Fruit fly (Drosophila melanogaster): ENCODE data around the gene Rpt3.

The Rpt3 gene

dm6 chrX:11081242-11081641 lies 43.7 kb upstream of the Rpt3 start (continued):
- no peak for TF ChIP-seq bbx (GFP tag; IDR thresholded peaks at IDR 0.05; ENCODE audit: partially characterized antibody)
- TF ChIP-seq Usf (GFP tag; optimal IDR thresholded peaks at IDR 0.05) = no peak
- no peak for TF ChIP-seq Optix (GFP tag; IDR thresholded peaks at IDR 0.05)
- TF ChIP-seq odd (GFP tag; optimal IDR thresholded peaks at IDR 0.05) = no peak
- TF ChIP-seq CG15073 (GFP tag; optimal IDR thresholded peaks at IDR 0.05) = no peak
- no peak for TF ChIP-seq Hey (tag; optimal IDR thresholded peaks at IDR 0.05)
- peak; percentile 36; the same call in 1 of the 2 replicates for TF ChIP-seq danr (GFP tag; IDR thresholded peaks at IDR 0.05)
- no peak for TF ChIP-seq rib (GFP tag; IDR thresholded peaks at IDR 0.05)
- peak; percentile 69 for TF ChIP-seq Meics (GFP tag; optimal IDR thresholded peaks at IDR 0.05)
- TF ChIP-seq CG11695 (GFP tag; IDR thresholded peaks at IDR 0.05) = peak; percentile 69; the same call in 1 of the 3 replicates
- TF ChIP-seq bcd (GFP tag; optimal IDR thresholded peaks at IDR 0.05) = peak; percentile 61
- 0 out of 4 replicates have a peak, but pooled peaks have one; percentile 10 for TF ChIP-seq Gug (GFP tag; IDR thresholded peaks at IDR 0.05)
- no peak for TF ChIP-seq CG8765 (GFP tag; IDR thresholded peaks at IDR 0.05)
- no peak for TF ChIP-seq CG14050 (GFP tag; IDR thresholded peaks at IDR 0.05)
- TF ChIP-seq CG6813 (GFP tag; optimal IDR thresholded peaks at IDR 0.05) = peak; percentile 50
- TF ChIP-seq BEAF-32 (GFP tag; optimal IDR thresholded peaks at IDR 0.05) = no peak
- no peak for TF ChIP-seq croc (GFP tag; conservative IDR thresholded peaks at IDR 0.05)
- no peak for TF ChIP-seq slp2 (GFP tag; optimal IDR thresholded peaks at IDR 0.05)
- TF ChIP-seq CG18764 (GFP tag; optimal IDR thresholded peaks at IDR 0.05) = no peak
- TF ChIP-seq CG18011 (GFP tag; optimal IDR thresholded peaks at IDR 0.05) = no peak
- no peak; the same call in 1 of the 2 replicates for TF ChIP-seq Rfx (GFP tag; IDR thresholded peaks at IDR 0.05)
- TF ChIP-seq CG2875 (GFP tag; optimal IDR thresholded peaks at IDR 0.05) = no peak
- no peak for TF ChIP-seq CG1647 (GFP tag; optimal IDR thresholded peaks at IDR 0.05)
- peak; percentile 64 for TF ChIP-seq row (GFP tag; IDR thresholded peaks at IDR 0.05)
- TF ChIP-seq nerfin-2 (GFP tag; IDR thresholded peaks at IDR 0.05; ENCODE audit: partially characterized antibody) = no peak
- no peak for TF ChIP-seq Ets97D (GFP tag; optimal IDR thresholded peaks at IDR 0.05)
- no peak for TF ChIP-seq MESR4 (GFP tag; optimal IDR thresholded peaks at IDR 0.05)
- TF ChIP-seq nmo (GFP tag; optimal IDR thresholded peaks at IDR 0.05) = peak; percentile 70
- no peak for TF ChIP-seq Opbp (GFP tag; IDR thresholded peaks at IDR 0.05; ENCODE audit: partially characterized antibody)
- TF ChIP-seq CG17359 (tag; optimal IDR thresholded peaks at IDR 0.05) = no peak
- peak; percentile 4 for TF ChIP-seq CG1529 (GFP tag; optimal IDR thresholded peaks at IDR 0.05)
- TF ChIP-seq btn (GFP tag; optimal IDR thresholded peaks at IDR 0.05) = no peak
- no peak for TF ChIP-seq en (GFP tag; optimal IDR thresholded peaks at IDR 0.05)
- TF ChIP-seq sens-2 (GFP tag; IDR thresholded peaks at IDR 0.05) = no peak
- TF ChIP-seq p53 (GFP tag; optimal IDR thresholded peaks at IDR 0.05) = no peak
- no peak for TF ChIP-seq CG11247 (GFP tag; IDR thresholded peaks at IDR 0.05)
- no peak for TF ChIP-seq CG3407 (GFP tag; optimal IDR thresholded peaks at IDR 0.05)
- no peak for TF ChIP-seq CG16779 (GFP tag; IDR thresholded peaks at IDR 0.05)
- TF ChIP-seq CG10543 (GFP tag; optimal IDR thresholded peaks at IDR 0.05) = no peak
- TF ChIP-seq vfl (GFP tag; optimal IDR thresholded peaks at IDR 0.05) = no peak
- TF ChIP-seq CG4424 (GFP tag; optimal IDR thresholded peaks at IDR 0.05) = peak; percentile 1
- TF ChIP-seq CG17612 (GFP tag; IDR thresholded peaks at IDR 0.05) = no peak
- peak; percentile 52 for TF ChIP-seq Hand (GFP tag; optimal IDR thresholded peaks at IDR 0.05)
- TF ChIP-seq CG5180 (GFP tag; optimal IDR thresholded peaks at IDR 0.05) = no peak
- no peak for TF ChIP-seq CG1602 (GFP tag; optimal IDR thresholded peaks at IDR 0.05)
- TF ChIP-seq dan (GFP tag; IDR thresholded peaks at IDR 0.05) = no peak
- TF ChIP-seq wek (GFP tag; optimal IDR thresholded peaks at IDR 0.05) = no peak
- TF ChIP-seq yki (optimal IDR thresholded peaks at IDR 0.05) = no peak
- TF ChIP-seq h (optimal IDR thresholded peaks at IDR 0.05) = no peak
- no peak for TF ChIP-seq Hmx (GFP tag; optimal IDR thresholded peaks at IDR 0.05)
- TF ChIP-seq NC2β (GFP tag; optimal IDR thresholded peaks at IDR 0.05) = no peak
- no peak for TF ChIP-seq Dip2 (GFP tag; IDR thresholded peaks at IDR 0.05)
- no peak for TF ChIP-seq da (GFP tag; optimal IDR thresholded peaks at IDR 0.05)
